Worm (Caenorhabditis elegans): Measurements from ENCODE around the gene Y38H6C.13.
A peak's percentile ranks its signal among the peaks of the same experiment; 100 is the strongest.

Y38H6C.13 gene

ce11 chrV:20497537-20497936 lies 30.1 kb upstream of the Y38H6C.13 start (continued):
- TF ChIP-seq tra-1 (GFP tag; IDR thresholded peaks at IDR 0.05) (peak; percentile 25; the same call in 1 of the 2 replicates), aha-1 (tag) (peak; percentile 19), gei-8 (GFP tag; optimal IDR thresholded peaks at IDR 0.05) (peak; percentile 70), Y75B8A.6 (GFP tag; IDR thresholded peaks at IDR 0.05) (peak; percentile 30; the same call in 1 of the 2 replicates), nhr-111 (GFP tag; optimal IDR thresholded peaks at IDR 0.05) (no peak), Y5F2A.4 (GFP tag; optimal IDR thresholded peaks at IDR 0.05) (no peak), nhr-76 (tag; optimal IDR thresholded peaks at IDR 0.05) (no peak), tag-97 (GFP tag; IDR thresholded peaks at IDR 0.05) (no peak), lin-15B (tag; optimal IDR thresholded peaks at IDR 0.05) (no peak), unc-39 (tag; optimal IDR thresholded peaks at IDR 0.05) (no peak), php-3 (GFP tag; IDR thresholded peaks at IDR 0.05) (no peak), set-16 (GFP tag; IDR thresholded peaks at IDR 0.05) (no peak), nhr-102 (tag; optimal IDR thresholded peaks at IDR 0.05) (peak; percentile 50), cey-2 (tag; optimal IDR thresholded peaks at IDR 0.05; ENCODE audit: borderline replicate concordance, insufficient read depth) (no peak), dmd-6 (GFP tag; IDR thresholded peaks at IDR 0.05) (peak; percentile 47; the same call in 1 of the 2 replicates), saeg-2 (GFP tag; IDR thresholded peaks at IDR 0.05) (0 out of 2 replicates have a peak, but pooled peaks have one; percentile 49), snpc-4 (tag; optimal IDR thresholded peaks at IDR 0.05) (no peak), duxl-1 (tag; optimal IDR thresholded peaks at IDR 0.05; ENCODE audit: poor library complexity) (no peak), nhr-6 (tag; optimal IDR thresholded peaks at IDR 0.05) (no peak), F44E2.7 (GFP tag; IDR thresholded peaks at IDR 0.05) (peak; percentile 57; the same call in 1 of the 2 replicates), daf-8 (GFP tag; IDR thresholded peaks at IDR 0.05) (no peak), daf-16 (GFP tag; optimal IDR thresholded peaks at IDR 0.05) (peak in 1 of 2 experiments; percentile 23), daf-16 (tag; optimal IDR thresholded peaks at IDR 0.05) (peak; percentile 18), rbr-2 (tag; optimal IDR thresholded peaks at IDR 0.05) (no peak), sdz-12 (GFP tag; optimal IDR thresholded peaks at IDR 0.05) (no peak), dpl-1 (GFP tag; optimal IDR thresholded peaks at IDR 0.05) (no peak), hif-1 (tag; optimal IDR thresholded peaks at IDR 0.05) (no peak)

- TF ChIP-seq mes-2 (tag; optimal IDR thresholded peaks at IDR 0.05; ENCODE audit: poor library complexity, severe bottlenecking) (peak; percentile 27), daf-12 (tag; optimal IDR thresholded peaks at IDR 0.05) (no peak), hlh-11 (tag; optimal IDR thresholded peaks at IDR 0.05) (peak; percentile 78), daf-8 (GFP tag; IDR thresholded peaks at IDR 0.05) (no peak), lin-13 (GFP tag; optimal IDR thresholded peaks at IDR 0.05) (peak; percentile 33), dmd-6 (GFP tag; IDR thresholded peaks at IDR 0.05) (peak; percentile 94), F10B5.3 (tag; optimal IDR thresholded peaks at IDR 0.05) (no peak), T26A8.4 (GFP tag; IDR thresholded peaks at IDR 0.05) (no peak), gei-8 (GFP tag; optimal IDR thresholded peaks at IDR 0.05) (peak; percentile 26), ctbp-1 (GFP tag; IDR thresholded peaks at IDR 0.05) (no peak), pqm-1 (tag; optimal IDR thresholded peaks at IDR 0.05) (peak; percentile 56), hlh-30 (tag; optimal IDR thresholded peaks at IDR 0.05; ENCODE audit: insufficient read depth) (peak; percentile 57), php-3 (GFP tag; IDR thresholded peaks at IDR 0.05) (peak; percentile 90), hif-1 (tag; optimal IDR thresholded peaks at IDR 0.05) (peak in 1 of 2 experiments; percentile 38), T20F7.1 (GFP tag; optimal IDR thresholded peaks at IDR 0.05) (no peak), dve-1 (tag; optimal IDR thresholded peaks at IDR 0.05; ENCODE audit: insufficient read depth) (peak; percentile 86), mxl-3 (GFP tag; optimal IDR thresholded peaks at IDR 0.05) (peak; percentile 5), aha-1 (tag) (peak; percentile 52), saeg-2 (GFP tag; IDR thresholded peaks at IDR 0.05) (peak; percentile 58; the same call in 1 of the 2 replicates), daf-16 (GFP tag; optimal IDR thresholded peaks at IDR 0.05) (peak in 1 of 2 experiments; percentile 21), daf-16 (tag; optimal IDR thresholded peaks at IDR 0.05) (peak; percentile 91), nhr-25 (tag; optimal IDR thresholded peaks at IDR 0.05; ENCODE audit: borderline replicate concordance, insufficient read depth) (no peak), nhr-28 (tag; optimal IDR thresholded peaks at IDR 0.05) (peak; percentile 63), nhr-48 (tag; optimal IDR thresholded peaks at IDR 0.05) (peak; percentile 85), mdt-29 (GFP tag; IDR thresholded peaks at IDR 0.05) (peak; percentile 70), nhr-102 (tag; optimal IDR thresholded peaks at IDR 0.05) (peak; percentile 85), attf-4 (tag; optimal IDR thresholded peaks at IDR 0.05) (no peak), lin-1 (GFP tag; IDR thresholded peaks at IDR 0.05) (peak; percentile 12; the same call in 1 of the 2 replicates), mdl-1 (tag; optimal IDR thresholded peaks at IDR 0.05) (peak in 1 of 2 experiments; percentile 44), nhr-41 (GFP tag; IDR thresholded peaks at IDR 0.05) (0 out of 2 replicates have a peak, but pooled peaks have one; percentile 29), tra-1 (GFP tag; IDR thresholded peaks at IDR 0.05) (peak; percentile 76)
These were observed 28.6 kb upstream of the Y38H6C.13 start, which contains the start of gene dct-16 for ce11 chrV:20498980-20499379. Gene dct-16 (minus strand): TSS chrV:20499057.

All from whole organism, L4 larva.